Worm (Caenorhabditis elegans) whole organism, early embryonic: ENCODE measurements around the gene clec-165.

Experiments used
- B0310.2 ChIP-seq: sonication (generic microtip); optimal IDR thresholded peaks from 2 replicates; lab custom pipeline; 2016; ENCODE audit warnings: mild to moderate bottlenecking, missing genetic modification characterization, missing compliant biosample characterization
- aly-1 ChIP-seq: sonication (generic microtip); optimal IDR thresholded peaks from 2 replicates; lab custom pipeline; 2016; ENCODE audit warnings: missing genetic modification characterization, missing compliant biosample characterization
- ama-1 ChIP-seq: fragments of 150-350 bp; optimal IDR thresholded peaks from 2 replicates; lab custom pipeline; 2014
- ceh-36 ChIP-seq: sonication (generic microtip); optimal IDR thresholded peaks from 2 replicates; lab custom pipeline; 2016; ENCODE audit warnings: missing genetic modification characterization, inconsistent platforms, missing compliant biosample characterization
- flt-1 ChIP-seq: fragments of 200-800 bp; sonication (Bioruptor generic); IDR thresholded peaks from 2 replicates; pipeline ENCODE4 v1.3.6; 2022; ENCODE audit warnings: missing genetic modification characterization, missing compliant biosample characterization
- hmg-4 ChIP-seq: fragments of 200-800 bp; sonication (Bioruptor generic); optimal IDR thresholded peaks from 2 replicates; lab custom pipeline; 2018; ENCODE audit warnings: mild to moderate bottlenecking, missing genetic modification characterization, missing compliant biosample characterization
- scrt-1 ChIP-seq: fragments of 200-800 bp; sonication (Bioruptor generic); IDR thresholded peaks from 2 replicates; pipeline ENCODE4 v1.3.6; 2022; ENCODE audit warnings: missing genetic modification characterization, missing compliant biosample characterization
- tra-4 ChIP-seq: sonication (generic microtip); optimal IDR thresholded peaks from 2 replicates; lab custom pipeline; 2017; ENCODE audit warnings: missing genetic modification characterization, missing compliant biosample characterization

DNA sequence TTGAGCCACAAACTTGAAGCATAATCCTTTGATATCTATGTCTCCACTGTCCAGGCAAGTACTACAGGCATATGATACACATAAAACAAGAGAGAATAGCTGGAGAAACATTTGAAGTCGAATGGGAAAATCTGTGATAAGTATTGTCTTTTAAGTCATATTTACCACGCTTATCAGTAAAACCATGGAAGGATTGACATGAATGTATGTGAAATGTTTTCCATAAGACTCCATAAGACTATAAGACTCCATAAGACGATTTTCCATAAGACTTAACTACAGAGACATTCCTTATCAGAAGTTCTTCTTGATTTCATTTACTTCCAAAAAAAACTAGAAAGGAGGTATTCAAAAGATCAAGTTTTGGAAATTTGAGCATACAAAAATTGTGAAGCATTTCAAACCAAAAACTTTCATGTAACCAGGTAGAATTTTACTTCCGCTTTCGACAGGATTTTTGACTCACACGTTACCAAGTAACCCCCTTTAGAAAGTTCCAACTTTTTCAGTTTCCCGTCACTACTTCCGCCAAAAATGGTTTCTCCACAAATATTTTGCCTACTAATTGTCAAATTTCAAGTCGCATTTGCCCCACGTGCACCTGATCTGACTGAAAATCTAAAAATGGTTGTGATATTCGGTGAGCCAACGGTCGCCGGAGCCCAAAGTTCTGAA, at the start of gene clec-165, which contains the start of gene F38A1.11:
- no peak for TF ChIP-seq ama-1
- TF ChIP-seq scrt-1 (GFP tag; lab: Robert Waterston, UW), result no peak
- TF ChIP-seq hmg-4, result no peak
- TF ChIP-seq ceh-36 (tag; lab: Kevin White, UChicago), result no peak
- no peak for TF ChIP-seq aly-1
- no peak for TF ChIP-seq flt-1
- no peak for TF ChIP-seq B0310.2
- TF ChIP-seq tra-4 (tag; lab: Kevin White, UChicago), result no peak
